Worm (Caenorhabditis elegans): ENCODE results near the gene nspb-1.

- no peak for TF ChIP-seq nhr-48 (tag; optimal IDR thresholded peaks at IDR 0.05)
- no peak for TF ChIP-seq ctbp-1 (GFP tag; IDR thresholded peaks at IDR 0.05)
- TF ChIP-seq nhr-237 (tag; optimal IDR thresholded peaks at IDR 0.05): no peak
- no peak for TF ChIP-seq ama-1 (optimal IDR thresholded peaks at IDR 0.05)
These were observed 49.0 kb upstream of the nspb-1 start, which contains the start of gene C01B10.6 for ce11 chrIV:6639880-6640279.

Data from whole organism, L4 larva.